Fruit fly (Drosophila melanogaster) whole organism, prepupa: ENCODE measurements around the gene mus201.

ENCODE experiments used
- CG11294 ChIP-seq: fragments of 200-800 bp; sonication (Bioruptor generic); IDR thresholded peaks from 2 replicates; pipeline ENCODE4 v1.3.6; 2022; ENCODE audit warnings: missing biosample characterization, missing genetic modification characterization
- CG11762 ChIP-seq: fragments of 200-800 bp; sonication (Bioruptor generic); optimal IDR thresholded peaks from 3 replicates; lab custom pipeline; 2016; ENCODE audit warnings: missing biosample characterization, missing genetic modification characterization; ENCODE audit not compliant: insufficient read depth
- CG16779 ChIP-seq: fragments of 200-800 bp; sonication (Bioruptor generic); optimal IDR thresholded peaks from 3 replicates; lab custom pipeline; 2017; ENCODE audit warnings: missing biosample characterization, mild to moderate bottlenecking, missing genetic modification characterization
- CG3919 ChIP-seq: fragments of 200-800 bp; sonication (Bioruptor generic); optimal IDR thresholded peaks from 3 replicates; lab custom pipeline; 2016; ENCODE audit warnings: missing biosample characterization, missing genetic modification characterization
- CG6792 ChIP-seq: fragments of 200-800 bp; sonication (Bioruptor generic); optimal IDR thresholded peaks from 3 replicates; lab custom pipeline; 2016; ENCODE audit warnings: missing biosample characterization, missing genetic modification characterization
- Sox14 ChIP-seq: fragments of 200-800 bp; sonication (Bioruptor generic); optimal IDR thresholded peaks from 3 replicates; lab custom pipeline; 2016; ENCODE audit warnings: missing biosample characterization, missing genetic modification characterization
- achi ChIP-seq: fragments of 200-800 bp; sonication (Bioruptor generic); optimal IDR thresholded peaks from 3 replicates; lab custom pipeline; 2016; ENCODE audit warnings: missing biosample characterization, missing genetic modification characterization

- peak; percentile 7 for TF ChIP-seq CG3919 (GFP tag; lab: Kevin White, UChicago)
- TF ChIP-seq CG16779 (tag; lab: Kevin White, UChicago) = no peak
- TF ChIP-seq CG11294 (GFP tag; lab: Robert Waterston, UW) = no peak
- no peak for TF ChIP-seq CG6792 (GFP tag; lab: Kevin White, UChicago)
- TF ChIP-seq Sox14 (GFP tag; lab: Kevin White, UChicago) = no peak
- TF ChIP-seq achi (GFP tag; lab: Kevin White, UChicago) = no peak
- TF ChIP-seq CG11762 (GFP tag; lab: Kevin White, UChicago) = no peak
Observed at dm6 chr2L:8423460-8424089, 14.4 kb upstream of the mus201 start.
